Worm (Caenorhabditis elegans) whole organism, L3 larva: ENCODE data around the gene T01D3.3.

Source experiments
- ZK546.5 ChIP-seq: sonication (generic microtip); optimal IDR thresholded peaks from 2 replicates; lab custom pipeline; 2017; ENCODE audit warnings: missing biosample characterization, missing genetic modification characterization
- ama-1 ChIP-seq: fragments of 150-350 bp; optimal IDR thresholded peaks from 2 replicates; lab custom pipeline; 2018
- ceh-16 ChIP-seq: sonication (generic microtip); optimal IDR thresholded peaks from 2 replicates; lab custom pipeline; 2017; ENCODE audit warnings: missing biosample characterization, missing genetic modification characterization
- ceh-28 ChIP-seq: fragments of 150-350 bp; optimal IDR thresholded peaks from 2 replicates; lab custom pipeline; 2014; ENCODE audit warnings: missing biosample characterization, missing genetic modification reagents, missing genetic modification characterization
- ceh-82 ChIP-seq: fragments of 150-350 bp; optimal IDR thresholded peaks from 2 replicates; lab custom pipeline; 2014; ENCODE audit warnings: missing biosample characterization, missing genetic modification characterization
- ceh-9 ChIP-seq: sonication (generic microtip); optimal IDR thresholded peaks from 2 replicates; lab custom pipeline; 2018; ENCODE audit warnings: missing biosample characterization, missing genetic modification characterization
- daf-12 ChIP-seq: fragments of 150-350 bp; optimal IDR thresholded peaks from 2 replicates; lab custom pipeline; 2014; ENCODE audit warnings: missing biosample characterization, missing genetic modification reagents, missing genetic modification characterization
- egl-5 ChIP-seq: fragments of 150-350 bp; optimal IDR thresholded peaks from 2 replicates; lab custom pipeline; 2017; ENCODE audit warnings: missing biosample characterization, missing genetic modification reagents, missing genetic modification characterization, inconsistent platforms
- elt-1 ChIP-seq: fragments of 150-350 bp; optimal IDR thresholded peaks from 2 replicates; lab custom pipeline; 2014; ENCODE audit warnings: missing biosample characterization, missing genetic modification characterization
- elt-2 ChIP-seq: sonication (generic microtip); optimal IDR thresholded peaks from 2 replicates; lab custom pipeline; 2016; ENCODE audit warnings: missing genetic modification reagents, mild to moderate bottlenecking, missing genetic modification characterization, missing compliant biosample characterization
- elt-3 ChIP-seq, 3 experiments: fragments of 150-350 bp in 1 of 3; sonication (generic microtip) in 2 of 3; optimal IDR thresholded peaks; 2 replicates in 2 of 3; 4 replicates in 1 of 3; lab custom pipeline; 2014 to 2017; ENCODE audit warnings: missing biosample characterization in 3 of 3, missing genetic modification characterization in 3 of 3
- eor-1 ChIP-seq, 2 experiments: fragments of 150-350 bp; optimal IDR thresholded peaks; 2 replicates each; lab custom pipeline; 2014 to 2018; ENCODE audit warnings: missing biosample characterization in 2 of 2, missing genetic modification characterization in 2 of 2
- fkh-10 ChIP-seq: sonication (generic microtip); optimal IDR thresholded peaks from 2 replicates; lab custom pipeline; 2017; ENCODE audit warnings: missing biosample characterization, missing genetic modification reagents, missing genetic modification characterization
- fkh-2 ChIP-seq: fragments of 150-350 bp; optimal IDR thresholded peaks from 2 replicates; lab custom pipeline; 2014; ENCODE audit warnings: missing biosample characterization, missing genetic modification reagents, missing genetic modification characterization
- fos-1 ChIP-seq: fragments of 150-350 bp; optimal IDR thresholded peaks from 2 replicates; lab custom pipeline; 2014; ENCODE audit warnings: missing biosample characterization, missing genetic modification characterization
- hmg-11 ChIP-seq: sonication (generic microtip); optimal IDR thresholded peaks from 2 replicates; lab custom pipeline; 2016; ENCODE audit warnings: missing genetic modification characterization, missing compliant biosample characterization
- jun-1 ChIP-seq: fragments of 150-350 bp; optimal IDR thresholded peaks from 2 replicates; lab custom pipeline; 2014; ENCODE audit warnings: missing biosample characterization, missing genetic modification reagents, missing genetic modification characterization
- lin-15B ChIP-seq: fragments of 150-350 bp; optimal IDR thresholded peaks from 2 replicates; lab custom pipeline; 2014; ENCODE audit warnings: missing biosample characterization, missing genetic modification characterization
- lsy-12 ChIP-seq: sonication (generic microtip); optimal IDR thresholded peaks from 2 replicates; lab custom pipeline; 2016; ENCODE audit warnings: mild to moderate bottlenecking, missing genetic modification characterization, missing compliant biosample characterization
- mdl-1 ChIP-seq: fragments of 150-350 bp; optimal IDR thresholded peaks from 2 replicates; lab custom pipeline; 2014; ENCODE audit warnings: missing biosample characterization, missing genetic modification characterization
- mml-1 ChIP-seq: fragments of 150-350 bp; sonication (generic microtip); optimal IDR thresholded peaks from 3 replicates; lab custom pipeline; 2014; ENCODE audit warnings: missing biosample characterization, missing genetic modification characterization
- nfya-1 ChIP-seq: sonication (generic microtip); optimal IDR thresholded peaks from 2 replicates; lab custom pipeline; 2017; ENCODE audit warnings: missing genetic modification characterization, mild to moderate bottlenecking, missing compliant biosample characterization, antibody characterized with exemption, moderate library complexity; ENCODE audit not compliant: insufficient read depth
- nhr-12 ChIP-seq: fragments of 150-350 bp; optimal IDR thresholded peaks from 2 replicates; lab custom pipeline; 2014; ENCODE audit warnings: missing biosample characterization, missing genetic modification characterization
- nhr-23 ChIP-seq: fragments of 150-350 bp; optimal IDR thresholded peaks from 2 replicates; lab custom pipeline; 2014; ENCODE audit warnings: missing biosample characterization, missing genetic modification reagents, missing genetic modification characterization
- nhr-237 ChIP-seq: fragments of 150-350 bp; optimal IDR thresholded peaks from 2 replicates; lab custom pipeline; 2014; ENCODE audit warnings: missing biosample characterization, missing genetic modification characterization
- nhr-25 ChIP-seq: sonication (generic microtip); optimal IDR thresholded peaks from 2 replicates; lab custom pipeline; 2017; ENCODE audit warnings: missing biosample characterization, missing genetic modification characterization
- nhr-28 ChIP-seq: fragments of 150-350 bp; optimal IDR thresholded peaks from 2 replicates; lab custom pipeline; 2014; ENCODE audit warnings: missing biosample characterization, missing genetic modification characterization
- nhr-43 ChIP-seq: sonication (generic microtip); optimal IDR thresholded peaks from 2 replicates; lab custom pipeline; 2016; ENCODE audit warnings: mild to moderate bottlenecking, missing genetic modification characterization, missing compliant biosample characterization; ENCODE audit not compliant: poor library complexity, severe bottlenecking
- nhr-67 ChIP-seq: fragments of 150-350 bp; optimal IDR thresholded peaks from 2 replicates; lab custom pipeline; 2014; ENCODE audit warnings: missing biosample characterization, missing genetic modification characterization
- nhr-76 ChIP-seq: fragments of 150-350 bp; sonication (generic microtip); optimal IDR thresholded peaks from 5 replicates; lab custom pipeline; 2014; ENCODE audit warnings: missing biosample characterization, missing genetic modification characterization
- pha-4 ChIP-seq: fragments of 150-350 bp; optimal IDR thresholded peaks from 2 replicates; lab custom pipeline; 2014; ENCODE audit warnings: missing biosample characterization, missing genetic modification reagents, missing genetic modification characterization
- pqm-1 ChIP-seq: fragments of 150-350 bp; optimal IDR thresholded peaks from 2 replicates; lab custom pipeline; 2017; ENCODE audit warnings: missing biosample characterization, missing genetic modification characterization, inconsistent platforms
- sea-2 ChIP-seq: fragments of 150-350 bp; sonication (generic microtip); optimal IDR thresholded peaks from 4 replicates; lab custom pipeline; 2014; ENCODE audit warnings: missing biosample characterization, missing genetic modification reagents, missing genetic modification characterization
- skn-1 ChIP-seq: fragments of 150-350 bp; optimal IDR thresholded peaks from 2 replicates; lab custom pipeline; 2014; ENCODE audit warnings: missing biosample characterization, missing genetic modification characterization
- snpc-4 ChIP-seq: fragments of 150-350 bp; optimal IDR thresholded peaks from 2 replicates; lab custom pipeline; 2014; ENCODE audit warnings: missing biosample characterization, missing genetic modification characterization
- tbx-2 ChIP-seq: sonication (generic microtip); optimal IDR thresholded peaks from 2 replicates; lab custom pipeline; 2016; ENCODE audit warnings: mild to moderate bottlenecking, missing genetic modification characterization, missing compliant biosample characterization
- unc-39 ChIP-seq: sonication (generic microtip); optimal IDR thresholded peaks from 4 replicates; lab custom pipeline; 2017; ENCODE audit warnings: missing biosample characterization, missing genetic modification characterization
- zag-1 ChIP-seq: fragments of 150-350 bp; optimal IDR thresholded peaks from 2 replicates; lab custom pipeline; 2014; ENCODE audit warnings: missing biosample characterization, missing genetic modification characterization
- ztf-11 ChIP-seq: fragments of 150-350 bp; optimal IDR thresholded peaks from 2 replicates; lab custom pipeline; 2014; ENCODE audit warnings: missing biosample characterization, missing genetic modification characterization
- ztf-4 ChIP-seq: fragments of 150-350 bp; optimal IDR thresholded peaks from 2 replicates; lab custom pipeline; 2014; ENCODE audit warnings: missing biosample characterization, missing genetic modification characterization

Gene T01D3.3

ce11 chrV:13659219-13659618 lies 44.9 kb upstream of the T01D3.3 start:
- TF ChIP-seq eor-1 (tag; optimal IDR thresholded peaks at IDR 0.05; lab: Kevin White, UChicago) (no peak), daf-12 (tag; lab: Kevin White, UChicago) (no peak), mdl-1 (tag; lab: Kevin White, UChicago) (no peak), lsy-12 (tag; lab: Kevin White, UChicago) (no peak), elt-3 (tag; optimal IDR thresholded peaks at IDR 0.05; lab: Kevin White, UChicago) (peak in 2 of 3 experiments; percentile 22 to 74), nhr-237 (tag; lab: Kevin White, UChicago) (no peak), zag-1 (no peak), nfya-1 (peak; percentile 23), ceh-82 (tag; lab: Kevin White, UChicago) (no peak), nhr-23 (tag; lab: Kevin White, UChicago) (peak; percentile 39), jun-1 (tag; lab: Kevin White, UChicago) (peak; percentile 41), ztf-4 (no peak), nhr-43 (peak; percentile 19), tbx-2 (tag; lab: Kevin White, UChicago) (no peak), lin-15B (tag; lab: Kevin White, UChicago) (no peak), skn-1 (tag; lab: Kevin White, UChicago) (no peak), elt-1 (tag; lab: Kevin White, UChicago) (no peak), pqm-1 (tag; lab: Kevin White, UChicago) (peak; percentile 15), nhr-28 (tag; lab: Kevin White, UChicago) (no peak), snpc-4 (tag; lab: Kevin White, UChicago) (no peak), fkh-10 (GFP tag; lab: Kevin White, UChicago) (no peak), elt-2 (no peak), fos-1 (no peak), nhr-25 (peak; percentile 23), unc-39 (tag; lab: Kevin White, UChicago) (no peak)

ce11 chrV:13660115-13660514 lies 44.0 kb upstream of the T01D3.3 start:
- TF ChIP-seq fkh-2 (tag; lab: Kevin White, UChicago): no peak
- no peak for TF ChIP-seq ceh-9 (tag; lab: Kevin White, UChicago)
- no peak for TF ChIP-seq nfya-1
- TF ChIP-seq lsy-12 (tag; lab: Kevin White, UChicago): no peak
- TF ChIP-seq jun-1 (tag; lab: Kevin White, UChicago): no peak
- TF ChIP-seq ztf-11 (tag; lab: Kevin White, UChicago): no peak
- no peak for TF ChIP-seq ZK546.5
- TF ChIP-seq sea-2 (GFP tag; lab: Kevin White, UChicago): no peak
- TF ChIP-seq mdl-1 (tag; lab: Kevin White, UChicago): no peak
- no peak for TF ChIP-seq nhr-23 (tag; lab: Kevin White, UChicago)
- TF ChIP-seq zag-1: no peak
- TF ChIP-seq nhr-12 (tag; lab: Kevin White, UChicago): no peak
- no peak for TF ChIP-seq ama-1 (lab: Kevin White, UChicago)
- TF ChIP-seq tbx-2 (tag; lab: Kevin White, UChicago): no peak
- no peak for TF ChIP-seq mml-1
- TF ChIP-seq pqm-1 (tag; lab: Kevin White, UChicago): no peak
- no peak for TF ChIP-seq eor-1 (tag; optimal IDR thresholded peaks at IDR 0.05; lab: Kevin White, UChicago)
- TF ChIP-seq nhr-43: no peak
- no peak for TF ChIP-seq nhr-67
- no peak for TF ChIP-seq hmg-11 (tag; lab: Kevin White, UChicago)

- TF ChIP-seq egl-5: no peak
- no peak for TF ChIP-seq mdl-1 (tag; lab: Kevin White, UChicago)
- TF ChIP-seq tbx-2 (tag; lab: Kevin White, UChicago): no peak
- no peak for TF ChIP-seq skn-1 (tag; lab: Kevin White, UChicago)
- TF ChIP-seq nhr-12 (tag; lab: Kevin White, UChicago): no peak
- no peak for TF ChIP-seq hmg-11 (tag; lab: Kevin White, UChicago)
- peak; percentile 39 for TF ChIP-seq elt-2
- TF ChIP-seq lsy-12 (tag; lab: Kevin White, UChicago): no peak
- TF ChIP-seq nfya-1: peak; percentile 12
- no peak for TF ChIP-seq daf-12 (tag; lab: Kevin White, UChicago)
- TF ChIP-seq ceh-28 (tag; lab: Kevin White, UChicago): peak; percentile 16
- no peak for TF ChIP-seq sea-2 (GFP tag; lab: Kevin White, UChicago)
- TF ChIP-seq pha-4: peak; percentile 49
- TF ChIP-seq nhr-76 (tag; lab: Kevin White, UChicago): no peak
- TF ChIP-seq ztf-4: no peak
- TF ChIP-seq nhr-67: no peak
- TF ChIP-seq ceh-82 (tag; lab: Kevin White, UChicago): no peak
- no peak for TF ChIP-seq jun-1 (tag; lab: Kevin White, UChicago)
- TF ChIP-seq ama-1 (lab: Kevin White, UChicago): no peak
- no peak for TF ChIP-seq ceh-16
- TF ChIP-seq nhr-237 (tag; lab: Kevin White, UChicago): no peak
- peak; percentile 65 for TF ChIP-seq pqm-1 (tag; lab: Kevin White, UChicago)
- TF ChIP-seq snpc-4 (tag; lab: Kevin White, UChicago): peak; percentile 22
Measured at ce11 chrV:13660660-13661325, 43.3 kb upstream of the T01D3.3 start, which contains the start of gene letm-1. letm-1 (plus strand) TSS chrV:13661257.
